Worm (Caenorhabditis elegans) whole organism, L4/young adult: Measurements from ENCODE around the gene ech-9.

Source experiments
- W03F9.2 ChIP-seq: fragments of 150-350 bp; optimal IDR thresholded peaks from 2 replicates; lab custom pipeline; 2014; ENCODE audit warnings: missing biosample characterization, missing genetic modification characterization
- dao-5 ChIP-seq: sonication (generic microtip); optimal IDR thresholded peaks from 2 replicates; lab custom pipeline; 2016; ENCODE audit warnings: missing genotype, missing genetic modification characterization, moderate library complexity, missing compliant biosample characterization
- him-1 ChIP-seq: sonication (generic microtip); optimal IDR thresholded peaks from 2 replicates; lab custom pipeline; 2016; ENCODE audit warnings: missing genotype, missing genetic modification reagents, missing genetic modification characterization, missing compliant biosample characterization

The ech-9 gene

ce11 chrIV:10188505-10188904 is 46.6 kb downstream of the ech-9 start:
- TF ChIP-seq dao-5 (tag; lab: Kevin White, UChicago), result no peak
- TF ChIP-seq him-1 (tag; lab: Kevin White, UChicago), result no peak
- no peak for TF ChIP-seq W03F9.2 (tag; lab: Kevin White, UChicago)
